Worm (Caenorhabditis elegans): ENCODE measurements around the gene F17E9.5.

DNA sequence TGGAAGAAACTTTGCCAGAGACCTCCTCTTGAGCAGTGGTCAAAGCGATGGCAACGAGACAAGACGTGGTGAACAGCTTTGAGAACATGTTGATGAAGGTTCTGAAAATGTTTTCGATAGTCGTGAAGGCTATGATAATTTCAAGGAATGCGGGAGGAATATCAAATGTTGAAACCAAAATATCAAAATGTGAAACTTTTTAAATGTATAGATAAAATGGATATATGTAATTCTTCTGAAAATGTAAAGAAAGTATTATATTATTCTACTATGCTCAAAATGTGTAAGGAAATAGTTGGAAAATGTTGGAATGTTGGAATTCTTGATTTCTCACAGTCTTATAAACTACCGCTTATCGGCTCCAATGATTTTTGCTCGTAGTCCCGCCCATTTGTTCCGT lies 23.5 kb downstream of the F17E9.5 start, which contains the start of gene D2096.6:
- TF ChIP-seq ztf-11 (tag; optimal IDR thresholded peaks at IDR 0.05) (no peak), elt-3 (tag; optimal IDR thresholded peaks at IDR 0.05) (no peak), snpc-4 (tag; optimal IDR thresholded peaks at IDR 0.05) (no peak), nhr-6 (tag; optimal IDR thresholded peaks at IDR 0.05) (no peak), aly-2 (tag; optimal IDR thresholded peaks at IDR 0.05) (no peak), nhr-77 (tag; optimal IDR thresholded peaks at IDR 0.05) (no peak)
